Worm (Caenorhabditis elegans): ENCODE data around the gene spp-6.

DNA sequence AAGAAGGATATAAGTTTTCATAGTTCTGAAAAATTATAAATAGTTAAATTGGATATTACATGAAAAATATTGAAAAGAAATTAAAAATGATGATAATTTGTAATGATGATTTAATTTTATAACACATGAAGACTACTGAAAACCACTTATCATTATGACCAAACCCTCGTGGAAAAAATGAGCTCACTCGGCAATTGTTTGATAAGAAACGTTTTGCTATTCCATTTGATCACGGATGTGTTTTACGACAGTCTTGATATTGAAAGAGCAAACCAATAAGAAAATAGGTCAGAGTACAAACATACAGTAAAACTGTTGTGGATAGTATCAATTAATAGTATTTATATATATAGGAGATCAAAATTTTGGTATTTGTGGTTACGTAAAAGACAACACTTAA, 1.8 kb upstream of the spp-6 start, which contains the start of gene spp-3:
- TF ChIP-seq rnt-1 (tag; optimal IDR thresholded peaks at IDR 0.05) (no peak), ceh-18 (tag; optimal IDR thresholded peaks at IDR 0.05) (no peak)

Data from whole organism, late embryonic.